Fruit fly (Drosophila melanogaster) whole organism, embryonic: ENCODE data around the gene CG32188.

Experiments used
- Bgb ChIP-seq: fragments of 200-800 bp; sonication (Bioruptor generic); IDR thresholded peaks from 2 replicates; pipeline ENCODE4 v1.3.6; 2022; ENCODE audit warnings: missing biosample characterization, missing genetic modification characterization; ENCODE audit not compliant: partially characterized antibody
- BtbVII ChIP-seq: fragments of 200-800 bp; sonication (Bioruptor generic); optimal IDR thresholded peaks from 3 replicates; lab custom pipeline; 2017; ENCODE audit warnings: missing biosample characterization, mild to moderate bottlenecking, missing genetic modification characterization
- CG10274 ChIP-seq: fragments of 200-800 bp; sonication (Bioruptor generic); optimal IDR thresholded peaks from 3 replicates; lab custom pipeline; 2017; ENCODE audit warnings: missing biosample characterization, mild to moderate bottlenecking, missing genetic modification characterization
- CG14014 ChIP-seq: fragments of 200-800 bp; sonication (Bioruptor generic); IDR thresholded peaks from 2 replicates; pipeline ENCODE4 v1.3.6; 2022; ENCODE audit warnings: missing biosample characterization, missing genetic modification characterization
- CG16863 ChIP-seq: fragments of 200-800 bp; sonication (Bioruptor generic); optimal IDR thresholded peaks from 3 replicates; lab custom pipeline; 2016; ENCODE audit warnings: missing biosample characterization, missing genetic modification characterization
- CG18764 ChIP-seq: fragments of 200-800 bp; sonication (Bioruptor generic); optimal IDR thresholded peaks from 3 replicates; lab custom pipeline; 2016; ENCODE audit warnings: missing biosample characterization, missing genetic modification characterization
- CG2712 ChIP-seq: fragments of 200-800 bp; optimal IDR thresholded peaks from 3 replicates; lab custom pipeline; 2019; ENCODE audit warnings: missing biosample characterization, mild to moderate bottlenecking, missing genetic modification characterization, moderate library complexity
- CG2889 ChIP-seq: fragments of 200-800 bp; sonication (Bioruptor generic); IDR thresholded peaks from 3 replicates; pipeline ENCODE4 v1.3.6; 2022; ENCODE audit warnings: missing biosample characterization, missing genetic modification characterization
- CG3163 ChIP-seq: fragments of 200-800 bp; sonication (Bioruptor generic); optimal IDR thresholded peaks from 3 replicates; lab custom pipeline; 2016; ENCODE audit warnings: missing biosample characterization, missing genetic modification characterization
- CG5953 ChIP-seq: fragments of 200-800 bp; sonication (Bioruptor generic); IDR thresholded peaks from 2 replicates; pipeline ENCODE4 v1.3.6; 2022; ENCODE audit warnings: missing biosample characterization, missing genetic modification characterization
- CG7357 ChIP-seq: fragments of 200-800 bp; sonication (Bioruptor generic); IDR thresholded peaks from 3 replicates; pipeline ENCODE4 v1.3.6; 2022; ENCODE audit warnings: missing biosample characterization, missing genetic modification characterization
- CG7745 ChIP-seq: fragments of 200-800 bp; sonication (Bioruptor generic); optimal IDR thresholded peaks from 2 replicates; lab custom pipeline; 2018; ENCODE audit warnings: missing biosample characterization, mild to moderate bottlenecking, missing genetic modification characterization, moderate library complexity
- CG8388 ChIP-seq: fragments of 200-800 bp; sonication (Bioruptor generic); optimal IDR thresholded peaks from 2 replicates; lab custom pipeline; 2019; ENCODE audit warnings: missing biosample characterization, mild to moderate bottlenecking, missing genetic modification characterization, moderate library complexity
- CG9609 ChIP-seq: fragments of 200-800 bp; sonication (Bioruptor generic); optimal IDR thresholded peaks from 3 replicates; lab custom pipeline; 2016; ENCODE audit warnings: missing biosample characterization, missing genetic modification characterization
- CG9932 ChIP-seq: fragments of 200-800 bp; sonication (Bioruptor generic); IDR thresholded peaks from 2 replicates; pipeline ENCODE4 v1.3.6; 2022; ENCODE audit warnings: missing biosample characterization, missing genetic modification characterization
- CkIIα-i1 ChIP-seq: fragments of 200-800 bp; sonication (Bioruptor generic); IDR thresholded peaks from 2 replicates; pipeline ENCODE4 v1.3.6; 2022; ENCODE audit warnings: missing biosample characterization, missing genetic modification characterization
- Dbx ChIP-seq: fragments of 200-800 bp; sonication (Bioruptor generic); IDR thresholded peaks from 3 replicates; pipeline ENCODE4 v1.3.6; 2022; ENCODE audit warnings: missing biosample characterization, missing genetic modification characterization
- E2f2 ChIP-seq: fragments of 200-800 bp; sonication (Bioruptor generic); IDR thresholded peaks from 2 replicates; pipeline ENCODE4 v1.3.6; 2022; ENCODE audit warnings: missing biosample characterization, missing genetic modification characterization
- Fer1 ChIP-seq: fragments of 200-800 bp; sonication (Bioruptor generic); optimal IDR thresholded peaks from 2 replicates; lab custom pipeline; 2017; ENCODE audit warnings: missing biosample characterization, mild to moderate bottlenecking, missing genetic modification characterization
- GATAe ChIP-seq: fragments of 200-800 bp; sonication (Bioruptor generic); conservative IDR thresholded peaks from 2 replicates; pipeline ENCODE4 v1.3.6; 2022; ENCODE audit warnings: missing biosample characterization, missing genetic modification characterization
- HLHmδ ChIP-seq: fragments of 200-800 bp; sonication (Bioruptor generic); optimal IDR thresholded peaks from 2 replicates; lab custom pipeline; 2018; ENCODE audit warnings: missing biosample characterization, mild to moderate bottlenecking, missing genetic modification characterization, moderate library complexity
- Hey ChIP-seq: fragments of 200-800 bp; sonication (Bioruptor generic); optimal IDR thresholded peaks from 3 replicates; lab custom pipeline; 2018; ENCODE audit warnings: missing biosample characterization, mild to moderate bottlenecking, missing genetic modification characterization
- Hr78 ChIP-seq, 2 experiments: fragments of 200-800 bp in 1 of 2; fragments of >200 bp in 1 of 2; sonication (Bioruptor generic) in 1 of 2; optimal IDR thresholded peaks; 2 replicates each; lab custom pipeline; 2017 to 2019; ENCODE audit warnings: missing biosample characterization in 2 of 2, missing genetic modification characterization in 2 of 2, mild to moderate bottlenecking in 1 of 2, moderate library complexity in 1 of 2
- Kr ChIP-seq: fragments of 200-800 bp; sonication (Bioruptor generic); optimal IDR thresholded peaks from 2 replicates; lab custom pipeline; 2017; ENCODE audit warnings: missing biosample characterization, mild to moderate bottlenecking, missing genetic modification characterization
- Max ChIP-seq: fragments of 200-800 bp; sonication (Bioruptor generic); optimal IDR thresholded peaks from 2 replicates; lab custom pipeline; 2016; ENCODE audit warnings: missing biosample characterization, mild to moderate bottlenecking, missing genetic modification characterization
- Mes4 ChIP-seq: fragments of 200-800 bp; sonication (Bioruptor generic); optimal IDR thresholded peaks from 2 replicates; lab custom pipeline; 2016; ENCODE audit warnings: missing biosample characterization, missing genetic modification characterization
- Mrtf ChIP-seq: fragments of 200-800 bp; sonication (Bioruptor generic); IDR thresholded peaks from 3 replicates; pipeline ENCODE4 v1.3.6; 2022; ENCODE audit warnings: missing biosample characterization, missing genetic modification characterization
- NC2α ChIP-seq: fragments of 200-800 bp; sonication (Bioruptor generic); optimal IDR thresholded peaks from 2 replicates; lab custom pipeline; 2016; ENCODE audit warnings: missing biosample characterization, missing genetic modification characterization
- Oli ChIP-seq: fragments of 200-800 bp; sonication (Bioruptor generic); optimal IDR thresholded peaks from 2 replicates; lab custom pipeline; 2018; ENCODE audit warnings: missing biosample characterization, mild to moderate bottlenecking, missing genetic modification characterization, moderate library complexity
- Six4 ChIP-seq: fragments of 200-800 bp; sonication (Bioruptor generic); optimal IDR thresholded peaks from 2 replicates; lab custom pipeline; 2016; ENCODE audit warnings: missing biosample characterization, missing genetic modification characterization
- ap ChIP-seq: fragments of 200-800 bp; sonication (Bioruptor generic); IDR thresholded peaks from 2 replicates; pipeline ENCODE4 v1.3.6; 2022; ENCODE audit warnings: missing biosample characterization, missing genetic modification characterization
- ato ChIP-seq: fragments of 200-800 bp; sonication (Bioruptor generic); IDR thresholded peaks from 2 replicates; pipeline ENCODE4 v1.3.6; 2022; ENCODE audit warnings: missing biosample characterization, missing genetic modification characterization; ENCODE audit not compliant: partially characterized antibody
- cato ChIP-seq: fragments of 200-800 bp; sonication (Bioruptor generic); optimal IDR thresholded peaks from 2 replicates; lab custom pipeline; 2016; ENCODE audit warnings: missing biosample characterization, missing genetic modification characterization, borderline replicate concordance
- chif ChIP-seq, 2 experiments: fragments of 200-800 bp; sonication (Bioruptor generic); optimal IDR thresholded peaks; 3 replicates each; lab custom pipeline; 2016; ENCODE audit warnings: missing biosample characterization in 2 of 2, missing genetic modification characterization in 2 of 2
- crc ChIP-seq: fragments of 200-800 bp; sonication (Bioruptor generic); optimal IDR thresholded peaks from 2 replicates; lab custom pipeline; 2016; ENCODE audit warnings: missing biosample characterization, missing genetic modification characterization
- dpn ChIP-seq, 2 experiments: fragments of 200-800 bp; sonication (Bioruptor generic); optimal IDR thresholded peaks; 3 replicates each; lab custom pipeline; 2016; ENCODE audit warnings: missing biosample characterization in 2 of 2, missing genetic modification characterization in 2 of 2
- fd64A ChIP-seq: fragments of 200-800 bp; sonication (Bioruptor generic); optimal IDR thresholded peaks from 3 replicates; lab custom pipeline; 2018; ENCODE audit warnings: missing biosample characterization, mild to moderate bottlenecking, missing genetic modification characterization
- fu2 ChIP-seq: fragments of 200-800 bp; sonication (Bioruptor generic); optimal IDR thresholded peaks from 2 replicates; lab custom pipeline; 2016; ENCODE audit warnings: missing biosample characterization, missing genetic modification characterization
- gcm2 ChIP-seq: fragments of 200-800 bp; sonication (Bioruptor generic); optimal IDR thresholded peaks from 2 replicates; lab custom pipeline; 2016; ENCODE audit warnings: missing biosample characterization, missing genetic modification characterization
- gfzf ChIP-seq: fragments of 200-800 bp; sonication (Bioruptor generic); optimal IDR thresholded peaks from 2 replicates; lab custom pipeline; 2016; ENCODE audit warnings: missing biosample characterization, mild to moderate bottlenecking, missing genetic modification characterization, moderate library complexity
- hbn ChIP-seq: fragments of 200-800 bp; sonication (Bioruptor generic); IDR thresholded peaks from 2 replicates; pipeline ENCODE4 v1.3.6; 2022; ENCODE audit warnings: missing biosample characterization, missing genetic modification characterization; ENCODE audit not compliant: partially characterized antibody
- hth ChIP-seq: fragments of >200 bp; optimal IDR thresholded peaks from 2 replicates; lab custom pipeline; 2017; ENCODE audit warnings: inconsistent platforms
- lilli ChIP-seq: fragments of 200-800 bp; sonication (Bioruptor generic); optimal IDR thresholded peaks from 3 replicates; lab custom pipeline; 2016; ENCODE audit warnings: missing biosample characterization, missing genetic modification characterization
- maf-S ChIP-seq: fragments of 200-800 bp; sonication (Bioruptor generic); optimal IDR thresholded peaks from 2 replicates; lab custom pipeline; 2016; ENCODE audit warnings: missing biosample characterization, missing genetic modification characterization
- nerfin-2 ChIP-seq: fragments of 200-800 bp; sonication (Bioruptor generic); IDR thresholded peaks from 2 replicates; pipeline ENCODE4 v1.3.6; 2022; ENCODE audit warnings: missing biosample characterization, missing genetic modification characterization; ENCODE audit not compliant: partially characterized antibody
- ranshi ChIP-seq: fragments of 200-800 bp; sonication (Bioruptor generic); IDR thresholded peaks from 2 replicates; pipeline ENCODE4 v1.3.6; 2022; ENCODE audit warnings: missing biosample characterization, missing genetic modification characterization
- sna ChIP-seq: fragments of 200-800 bp; sonication (Bioruptor generic); IDR thresholded peaks from 2 replicates; pipeline ENCODE4 v1.3.6; 2022; ENCODE audit warnings: missing biosample characterization, missing genetic modification characterization; ENCODE audit not compliant: partially characterized antibody
- stc ChIP-seq: fragments of 200-800 bp; sonication (Bioruptor generic); IDR thresholded peaks from 2 replicates; pipeline ENCODE4 v1.3.6; 2022; ENCODE audit warnings: missing biosample characterization, missing genetic modification characterization
- ttk ChIP-seq: fragments of 200-800 bp; sonication (Bioruptor generic); IDR thresholded peaks from 2 replicates; pipeline ENCODE4 v2.1.2; 2022; ENCODE audit warnings: missing biosample characterization, missing genetic modification characterization
- vnd ChIP-seq: fragments of 200-800 bp; sonication (Bioruptor generic); IDR thresholded peaks from 3 replicates; pipeline ENCODE4 v1.3.6; 2022; ENCODE audit warnings: missing biosample characterization, missing genetic modification characterization; ENCODE audit not compliant: partially characterized antibody
- zfh1 ChIP-seq: fragments of 200-800 bp; sonication (Bioruptor generic); IDR thresholded peaks from 3 replicates; pipeline ENCODE4 v1.3.6; 2022; ENCODE audit warnings: missing biosample characterization, missing genetic modification characterization

Gene CG32188

dm6 chr3L:17846982-17847355, 13.5 kb upstream of the CG32188 start (continued):
- TF ChIP-seq nerfin-2 (GFP tag; lab: Robert Waterston, UW), result peak; percentile 68
- peak; percentile 66 for TF ChIP-seq CG9932
- no peak for TF ChIP-seq gfzf (GFP tag; lab: Kevin White, UChicago)
- TF ChIP-seq CG3163 (GFP tag; lab: Kevin White, UChicago), result no peak
- TF ChIP-seq Mes4, result no peak
- no peak for TF ChIP-seq maf-S (GFP tag; lab: Kevin White, UChicago)
- TF ChIP-seq ranshi (GFP tag; lab: Robert Waterston, UW), result no peak
- no peak for TF ChIP-seq crc (GFP tag; lab: Kevin White, UChicago)
- TF ChIP-seq CG2889 (GFP tag; lab: Robert Waterston, UW), result no peak
- TF ChIP-seq CG10274 (GFP tag; lab: Kevin White, UChicago), result no peak
- TF ChIP-seq BtbVII (GFP tag; lab: Kevin White, UChicago), result no peak
- no peak for TF ChIP-seq cato (GFP tag; lab: Kevin White, UChicago)
- peak; percentile 52 for TF ChIP-seq hbn (GFP tag; lab: Robert Waterston, UW)
- peak; percentile 6; the same call in 1 of the 3 replicates for TF ChIP-seq Dbx
- TF ChIP-seq CG8388, result no peak
- peak; percentile 30 for TF ChIP-seq fu2
- TF ChIP-seq Six4 (GFP tag; lab: Kevin White, UChicago), result no peak
- no peak for TF ChIP-seq NC2α (GFP tag; lab: Kevin White, UChicago)
- TF ChIP-seq gcm2 (GFP tag; lab: Kevin White, UChicago), result no peak
- TF ChIP-seq sna, result peak; percentile 60
- TF ChIP-seq zfh1 (GFP tag; lab: Robert Waterston, UW), result no peak
- no peak for TF ChIP-seq GATAe (GFP tag; lab: Robert Waterston, UW)
- TF ChIP-seq CG16863 (GFP tag; lab: Kevin White, UChicago), result no peak
- TF ChIP-seq Max (GFP tag; lab: Kevin White, UChicago), result no peak
- TF ChIP-seq Bgb, result peak; percentile 76
- no peak for TF ChIP-seq CG14014 (GFP tag; lab: Robert Waterston, UW)

dm6 chr3L:17846169-17846981, 12.9 kb upstream of the CG32188 start, which contains the start of the genes MED19 and CG7430:
Gene MED19 (minus strand): TSS chr3L:17846501.
Gene CG7430 (plus strand): TSS chr3L:17846916.
- no peak for TF ChIP-seq Hr78 (GFP tag; optimal IDR thresholded peaks at IDR 0.05; lab: Kevin White, UChicago)
- TF ChIP-seq stc, result no peak
- peak; percentile 9; the same call in 1 of the 2 replicates for TF ChIP-seq ato
- TF ChIP-seq HLHmδ (GFP tag; lab: Kevin White, UChicago), result peak; percentile 59
- TF ChIP-seq fd64A (GFP tag; lab: Kevin White, UChicago), result peak; percentile 56
- TF ChIP-seq Hey, result no peak
- no peak for TF ChIP-seq hth (lab: Kevin White, UChicago)
- no peak for TF ChIP-seq CG16863 (GFP tag; lab: Kevin White, UChicago)
- no peak for TF ChIP-seq chif (GFP tag; optimal IDR thresholded peaks at IDR 0.05; lab: Kevin White, UChicago)
- TF ChIP-seq E2f2 (GFP tag; lab: Robert Waterston, UW), result peak; percentile 32
- TF ChIP-seq vnd (GFP tag; lab: Robert Waterston, UW), result no peak
- TF ChIP-seq Kr (GFP tag; lab: Kevin White, UChicago), result no peak
- TF ChIP-seq lilli (GFP tag; lab: Kevin White, UChicago), result peak; percentile 6
- TF ChIP-seq CG7357 (GFP tag; lab: Robert Waterston, UW), result no peak
- TF ChIP-seq CG9609 (GFP tag; lab: Kevin White, UChicago), result no peak
- TF ChIP-seq CG2712 (tag; lab: Kevin White, UChicago), result peak; percentile 26
- no peak for TF ChIP-seq ttk
- peak; percentile 70 for TF ChIP-seq Fer1
- no peak for TF ChIP-seq Mrtf
- no peak for TF ChIP-seq CkIIα-i1 (GFP tag; lab: Robert Waterston, UW)
- peak; percentile 1 for TF ChIP-seq CG7745 (tag; lab: Kevin White, UChicago)
- TF ChIP-seq ap, result no peak
- TF ChIP-seq Oli, result no peak
- TF ChIP-seq CG5953 (GFP tag; lab: Robert Waterston, UW), result no peak
- TF ChIP-seq CG18764 (GFP tag; lab: Kevin White, UChicago), result no peak
- TF ChIP-seq dpn (GFP tag; optimal IDR thresholded peaks at IDR 0.05; lab: Kevin White, UChicago), result no peak
